Worm (Caenorhabditis elegans) whole organism, early embryonic: Measurements from ENCODE around the gene clec-183.

Experiments
- ama-1 ChIP-seq: fragments of 150-350 bp; optimal IDR thresholded peaks from 2 replicates; lab custom pipeline; 2014
- ceh-36 ChIP-seq: sonication (generic microtip); optimal IDR thresholded peaks from 2 replicates; lab custom pipeline; 2016; ENCODE audit warnings: missing genetic modification characterization, inconsistent platforms, missing compliant biosample characterization
- ets-7 ChIP-seq: sonication (generic microtip); optimal IDR thresholded peaks from 2 replicates; lab custom pipeline; 2016; ENCODE audit warnings: missing genotype, missing genetic modification characterization, missing compliant biosample characterization
- flt-1 ChIP-seq: fragments of 200-800 bp; sonication (Bioruptor generic); IDR thresholded peaks from 2 replicates; pipeline ENCODE4 v1.3.6; 2022; ENCODE audit warnings: missing genetic modification characterization, missing compliant biosample characterization
- hmbx-1 ChIP-seq: sonication (generic microtip); optimal IDR thresholded peaks from 2 replicates; lab custom pipeline; 2016; ENCODE audit warnings: mild to moderate bottlenecking, missing genetic modification characterization, missing compliant biosample characterization
- hmg-4 ChIP-seq: fragments of 200-800 bp; sonication (Bioruptor generic); optimal IDR thresholded peaks from 2 replicates; lab custom pipeline; 2018; ENCODE audit warnings: mild to moderate bottlenecking, missing genetic modification characterization, missing compliant biosample characterization
- sea-1 ChIP-seq: fragments of 200-800 bp; sonication (Bioruptor generic); conservative IDR thresholded peaks from 2 replicates; pipeline ENCODE4 v1.3.6; 2022; ENCODE audit warnings: missing genetic modification characterization, missing compliant biosample characterization

- TF ChIP-seq sea-1 (GFP tag; lab: Robert Waterston, UW) (no peak), ceh-36 (no peak), flt-1 (GFP tag; lab: Robert Waterston, UW) (no peak), ets-7 (no peak), hmbx-1 (no peak), ama-1 (lab: Kevin White, UChicago) (no peak), hmg-4 (GFP tag; lab: Kevin White, UChicago) (no peak)
Measured at ce11 chrIV:9323989-9324506, 3.8 kb upstream of the clec-183 start, which contains the start of the genes nspg-11 and F49C12.15.
